Worm (Caenorhabditis elegans) whole organism, midembryonic: ENCODE measurements around the gene C04G6.6.

Experiments used
- T22C8.4 ChIP-seq: fragments of 200-800 bp; sonication (Bioruptor generic); IDR thresholded peaks from 2 replicates; pipeline ENCODE4 v1.3.6; 2022; ENCODE audit warnings: missing genetic modification characterization, missing compliant biosample characterization
- cog-1 ChIP-seq: sonication (generic microtip); optimal IDR thresholded peaks from 2 replicates; lab custom pipeline; 2016; ENCODE audit warnings: missing genetic modification characterization, missing compliant biosample characterization
- flt-1 ChIP-seq: fragments of 200-800 bp; sonication (Bioruptor generic); IDR thresholded peaks from 2 replicates; pipeline ENCODE4 v1.3.6; 2022; ENCODE audit warnings: missing genetic modification characterization, missing compliant biosample characterization
- klf-2 ChIP-seq: fragments of 200-800 bp; sonication (Bioruptor generic); conservative IDR thresholded peaks from 2 replicates; pipeline ENCODE4 v1.3.6; 2022; ENCODE audit warnings: missing genetic modification reagents, missing genetic modification characterization, missing compliant biosample characterization
- med-1 ChIP-seq: sonication (generic microtip); optimal IDR thresholded peaks from 2 replicates; lab custom pipeline; 2017; ENCODE audit warnings: missing genetic modification characterization, mild to moderate bottlenecking, missing compliant biosample characterization, antibody characterized with exemption, missing genetic modification reagents; ENCODE audit not compliant: insufficient read depth
- tab-1 ChIP-seq: fragments of 200-800 bp; sonication (Bioruptor generic); IDR thresholded peaks from 2 replicates; pipeline ENCODE4 v1.3.6; 2022; ENCODE audit warnings: missing genetic modification characterization, missing compliant biosample characterization
- ztf-29 ChIP-seq: fragments of 200-800 bp; sonication (Bioruptor generic); IDR thresholded peaks from 2 replicates; pipeline ENCODE4 v1.3.6; 2022; ENCODE audit warnings: missing genetic modification reagents, missing genetic modification characterization, missing compliant biosample characterization

DNA sequence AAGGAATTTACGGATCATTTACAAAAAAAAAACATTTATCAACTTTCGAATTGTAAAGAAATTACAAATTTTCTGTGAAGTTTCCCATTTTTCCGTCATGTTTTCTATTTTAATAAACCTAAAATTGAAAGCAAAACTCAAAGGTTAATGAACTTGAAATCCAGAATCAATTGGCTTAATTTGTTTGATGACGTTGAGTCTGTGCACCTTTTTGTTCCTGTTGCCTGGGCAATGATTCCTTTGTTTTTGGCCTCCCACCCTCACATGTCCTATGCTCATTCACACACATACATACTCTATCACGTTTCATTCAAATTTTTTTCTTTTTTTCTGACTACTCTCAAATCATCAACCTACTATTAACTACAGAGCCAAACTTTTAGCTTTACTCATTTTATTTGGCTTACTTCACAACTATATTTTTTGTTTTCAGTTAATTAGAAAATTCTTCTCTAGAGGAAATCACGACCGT, 36.8 kb upstream of the C04G6.6 start, which contains the start of gene F58A6.2:
- TF ChIP-seq tab-1 (GFP tag; lab: Robert Waterston, UW) = no peak
- TF ChIP-seq T22C8.4 = no peak
- no peak for TF ChIP-seq klf-2 (GFP tag; lab: Robert Waterston, UW)
- TF ChIP-seq ztf-29 = no peak
- TF ChIP-seq cog-1 (tag; lab: Kevin White, UChicago) = no peak
- TF ChIP-seq med-1 (GFP tag; lab: Kevin White, UChicago) = no peak
- no peak for TF ChIP-seq flt-1 (GFP tag; lab: Robert Waterston, UW)
